Worm (Caenorhabditis elegans) whole organism, L1 larva: ENCODE results near the gene R07B1.6.
A peak's percentile ranks its signal among the peaks of the same experiment; 100 is the strongest.

ENCODE experiments used
- Y116A8C.19 ChIP-seq: sonication (generic microtip); optimal IDR thresholded peaks from 2 replicates; lab custom pipeline; 2016; ENCODE audit warnings: missing compliant biosample characterization, missing genetic modification characterization, borderline replicate concordance
- alr-1 ChIP-seq: fragments of 200-800 bp; sonication (Bioruptor generic); optimal IDR thresholded peaks from 2 replicates; lab custom pipeline; 2018; ENCODE audit warnings: borderline replicate concordance, mild to moderate bottlenecking, missing genetic modification characterization, missing compliant biosample characterization
- blmp-1 ChIP-seq: fragments of 150-350 bp; optimal IDR thresholded peaks from 2 replicates; lab custom pipeline; 2014; ENCODE audit warnings: missing biosample characterization, missing genetic modification characterization
- ceh-8 ChIP-seq: fragments of 200-800 bp; sonication (Bioruptor generic); optimal IDR thresholded peaks from 2 replicates; lab custom pipeline; 2018; ENCODE audit warnings: mild to moderate bottlenecking, missing genetic modification characterization, moderate library complexity, missing compliant biosample characterization
- ces-1 ChIP-seq: fragments of 150-350 bp; optimal IDR thresholded peaks from 2 replicates; lab custom pipeline; 2014; ENCODE audit warnings: missing biosample characterization, missing genetic modification reagents, missing genetic modification characterization
- dpl-1 ChIP-seq, 3 experiments: fragments of 150-350 bp in 2 of 3; sonication (generic microtip) in 1 of 3; optimal IDR thresholded peaks; 2 replicates each; lab custom pipeline; 2014 to 2017; ENCODE audit warnings: missing biosample characterization in 3 of 3, missing genetic modification characterization in 3 of 3, missing genetic modification reagents in 3 of 3
- dsc-1 ChIP-seq: sonication (generic microtip); optimal IDR thresholded peaks from 2 replicates; lab custom pipeline; 2016; ENCODE audit warnings: mild to moderate bottlenecking, missing genetic modification characterization, missing compliant biosample characterization
- efl-1 ChIP-seq, 4 experiments: fragments of 150-350 bp; optimal IDR thresholded peaks in 3 of 4; peaks in 1 of 4; 1 replicate in 1 of 4; 2 replicates in 3 of 4; lab custom pipeline; 2014; ENCODE audit warnings: missing biosample characterization in 2 of 4, missing genetic modification characterization in 2 of 4, missing genetic modification reagents in 2 of 4
- efl-3 ChIP-seq: fragments of 200-800 bp; sonication (Bioruptor generic); optimal IDR thresholded peaks from 2 replicates; lab custom pipeline; 2018; ENCODE audit warnings: mild to moderate bottlenecking, missing genetic modification characterization, missing compliant biosample characterization
- elt-2 ChIP-seq: sonication (generic microtip); optimal IDR thresholded peaks from 2 replicates; lab custom pipeline; 2016; ENCODE audit warnings: missing genetic modification characterization, mild to moderate bottlenecking, inconsistent platforms, missing compliant biosample characterization, missing genetic modification reagents
- elt-3 ChIP-seq, 6 experiments: fragments of 150-350 bp in 1 of 6; sonication (generic microtip); optimal IDR thresholded peaks; 2 replicates each; lab custom pipeline; 2017 to 2018; ENCODE audit warnings: missing biosample characterization in 6 of 6, missing genetic modification characterization in 6 of 6, inconsistent platforms in 1 of 6
- fkh-10 ChIP-seq: sonication (generic microtip); optimal IDR thresholded peaks from 2 replicates; lab custom pipeline; 2017; ENCODE audit warnings: missing biosample characterization, missing genetic modification reagents, missing genetic modification characterization
- hlh-17 ChIP-seq: fragments of 200-800 bp; sonication (Bioruptor generic); optimal IDR thresholded peaks from 2 replicates; lab custom pipeline; 2018; ENCODE audit warnings: missing genetic modification characterization, mild to moderate bottlenecking, missing compliant biosample characterization, moderate library complexity, borderline replicate concordance
- isw-1 ChIP-seq: fragments of 200-800 bp; sonication (Bioruptor generic); IDR thresholded peaks from 2 replicates; pipeline ENCODE4 v1.3.6; 2022; ENCODE audit warnings: missing genetic modification characterization, missing compliant biosample characterization
- lin-13 ChIP-seq: fragments of 150-350 bp; optimal IDR thresholded peaks from 2 replicates; lab custom pipeline; 2014; ENCODE audit warnings: missing biosample characterization, missing genetic modification reagents, missing genetic modification characterization
- lin-14 ChIP-seq: fragments of 200-800 bp; sonication (Bioruptor generic); optimal IDR thresholded peaks from 2 replicates; lab custom pipeline; 2018; ENCODE audit warnings: mild to moderate bottlenecking, missing genetic modification characterization, moderate library complexity, missing compliant biosample characterization
- lsy-2 ChIP-seq, 2 experiments: fragments of 150-350 bp; optimal IDR thresholded peaks; 2 replicates each; lab custom pipeline; 2014; ENCODE audit warnings: missing biosample characterization in 2 of 2, missing genetic modification characterization in 2 of 2
- mab-9 ChIP-seq: fragments of 200-800 bp; sonication (Bioruptor generic); IDR thresholded peaks from 2 replicates; pipeline ENCODE4 v1.3.6; 2022; ENCODE audit warnings: missing genetic modification reagents, missing genetic modification characterization, missing compliant biosample characterization
- mep-1 ChIP-seq: fragments of 150-350 bp; optimal IDR thresholded peaks from 2 replicates; lab custom pipeline; 2014; ENCODE audit warnings: missing biosample characterization, missing genetic modification characterization
- nhr-11 ChIP-seq: fragments of 150-350 bp; optimal IDR thresholded peaks from 2 replicates; lab custom pipeline; 2014; ENCODE audit warnings: missing biosample characterization, missing genetic modification characterization
- nhr-12 ChIP-seq: sonication (generic microtip); optimal IDR thresholded peaks from 2 replicates; lab custom pipeline; 2017; ENCODE audit warnings: missing biosample characterization, missing genetic modification characterization
- nhr-76 ChIP-seq: sonication (generic microtip); optimal IDR thresholded peaks from 2 replicates; lab custom pipeline; 2017; ENCODE audit warnings: missing biosample characterization, missing genetic modification characterization
- nhr-90 ChIP-seq: sonication (generic microtip); optimal IDR thresholded peaks from 2 replicates; lab custom pipeline; 2016; ENCODE audit warnings: mild to moderate bottlenecking, missing genetic modification characterization, missing compliant biosample characterization; ENCODE audit not compliant: poor library complexity
- pag-3 ChIP-seq: sonication (generic microtip); optimal IDR thresholded peaks from 2 replicates; lab custom pipeline; 2017; ENCODE audit warnings: missing genetic modification characterization, mild to moderate bottlenecking, missing compliant biosample characterization, antibody characterized with exemption, borderline replicate concordance; ENCODE audit not compliant: insufficient read depth
- rnt-1 ChIP-seq: sonication (generic microtip); optimal IDR thresholded peaks from 2 replicates; lab custom pipeline; 2016; ENCODE audit warnings: mild to moderate bottlenecking, missing genetic modification characterization, moderate library complexity, missing compliant biosample characterization
- snpc-4 ChIP-seq: fragments of 150-350 bp; optimal IDR thresholded peaks from 2 replicates; lab custom pipeline; 2014; ENCODE audit warnings: missing biosample characterization, missing genetic modification characterization
- sox-4 ChIP-seq: sonication (generic microtip); optimal IDR thresholded peaks from 2 replicates; lab custom pipeline; 2016; ENCODE audit warnings: missing genetic modification characterization, missing compliant biosample characterization
- sup-37 ChIP-seq: fragments of 200-800 bp; sonication (Bioruptor generic); optimal IDR thresholded peaks from 2 replicates; lab custom pipeline; 2018; ENCODE audit warnings: mild to moderate bottlenecking, missing genetic modification characterization, missing compliant biosample characterization
- unc-30 ChIP-seq: sonication (generic microtip); optimal IDR thresholded peaks from 2 replicates; lab custom pipeline; 2017; ENCODE audit warnings: missing biosample characterization, missing genetic modification characterization
- unc-62 ChIP-seq: fragments of 150-350 bp; optimal IDR thresholded peaks from 2 replicates; lab custom pipeline; 2014; ENCODE audit warnings: missing biosample characterization, missing genetic modification reagents, missing genetic modification characterization
- xbp-1 ChIP-seq: sonication (generic microtip); optimal IDR thresholded peaks from 2 replicates; lab custom pipeline; 2016; ENCODE audit warnings: missing genetic modification characterization, missing compliant biosample characterization
- zip-4 ChIP-seq: fragments of 200-800 bp; sonication (Bioruptor generic); optimal IDR thresholded peaks from 2 replicates; lab custom pipeline; 2018; ENCODE audit warnings: mild to moderate bottlenecking, missing genetic modification characterization, moderate library complexity, missing compliant biosample characterization
- ztf-11 ChIP-seq, 2 experiments: sonication (generic microtip); optimal IDR thresholded peaks; 2 replicates each; lab custom pipeline; 2016 to 2017; ENCODE audit warnings: missing genetic modification characterization in 2 of 2, missing biosample characterization in 1 of 2, missing compliant biosample characterization in 1 of 2

Gene R07B1.6

ce11 chrX:9877117-9877516 lies 10.7 kb downstream of the R07B1.6 start, which contains the start of gene R07B1.9:
TSS of gene R07B1.9 (plus strand) at chrX:9877417.
- TF ChIP-seq snpc-4: no peak
- no peak for TF ChIP-seq efl-1 (optimal IDR thresholded peaks at IDR 0.05; lab: Kevin White, UChicago)
- TF ChIP-seq efl-1 (GFP tag; optimal IDR thresholded peaks at IDR 0.05 in 1 of 2; lab: Kevin White, UChicago): peak in 1 of 2 experiments; percentile 11

ce11 chrX:9882112-9882511 lies 15.7 kb downstream of the R07B1.6 start, which contains the start of gene glo-1:
TSS of gene glo-1 (minus strand) at chrX:9882212.
- no peak for TF ChIP-seq sup-37 (GFP tag; lab: Kevin White, UChicago)
- TF ChIP-seq nhr-76: no peak
- TF ChIP-seq isw-1 (GFP tag; lab: Robert Waterston, UW): no peak
- TF ChIP-seq blmp-1 (tag; lab: Kevin White, UChicago): no peak
- no peak for TF ChIP-seq sox-4
- no peak for TF ChIP-seq pag-3 (tag; lab: Kevin White, UChicago)
- TF ChIP-seq alr-1: no peak
- TF ChIP-seq efl-3: no peak
- TF ChIP-seq mab-9 (GFP tag; lab: Robert Waterston, UW): no peak
- no peak for TF ChIP-seq dsc-1 (tag; lab: Kevin White, UChicago)
- TF ChIP-seq ztf-11 (tag; optimal IDR thresholded peaks at IDR 0.05; lab: Kevin White, UChicago): no peak
- TF ChIP-seq rnt-1: no peak
- no peak for TF ChIP-seq lin-13 (GFP tag; lab: Kevin White, UChicago)
- TF ChIP-seq unc-30: no peak
- no peak for TF ChIP-seq nhr-11 (tag; lab: Kevin White, UChicago)
- TF ChIP-seq nhr-12: no peak
- no peak for TF ChIP-seq elt-3 (tag; optimal IDR thresholded peaks at IDR 0.05; lab: Kevin White, UChicago)
- no peak for TF ChIP-seq zip-4

- TF ChIP-seq elt-2 (tag; lab: Kevin White, UChicago): peak; percentile 55
- TF ChIP-seq efl-1 (optimal IDR thresholded peaks at IDR 0.05; lab: Kevin White, UChicago): no peak
- peak in 1 of 2 experiments; percentile 62 for TF ChIP-seq efl-1 (GFP tag; optimal IDR thresholded peaks at IDR 0.05 in 1 of 2; lab: Kevin White, UChicago)
- no peak for TF ChIP-seq unc-62 (GFP tag; lab: Kevin White, UChicago)
- TF ChIP-seq isw-1 (GFP tag; lab: Robert Waterston, UW): no peak
- no peak for TF ChIP-seq Y116A8C.19
These were observed 16.1 kb downstream of the R07B1.6 start for ce11 chrX:9882572-9882971.

ce11 chrX:9883837-9884324 lies 17.4 kb downstream of the R07B1.6 start, which contains the start of gene mrp-4:
TSS of gene mrp-4 (plus strand) at chrX:9884274.
- TF ChIP-seq xbp-1 (no peak), lsy-2 (tag; optimal IDR thresholded peaks at IDR 0.05; lab: Kevin White, UChicago) (no peak), nhr-76 (no peak), ceh-8 (GFP tag; lab: Kevin White, UChicago) (no peak), unc-30 (no peak), nhr-90 (tag; lab: Kevin White, UChicago) (no peak), hlh-17 (no peak), pag-3 (tag; lab: Kevin White, UChicago) (no peak)

- TF ChIP-seq lin-14 (GFP tag; lab: Kevin White, UChicago) (peak; percentile 13), dpl-1 (GFP tag; optimal IDR thresholded peaks at IDR 0.05; lab: Kevin White, UChicago) (no peak), fkh-10 (GFP tag; lab: Kevin White, UChicago) (no peak), mab-9 (GFP tag; lab: Robert Waterston, UW) (no peak), mep-1 (tag; lab: Kevin White, UChicago) (no peak), elt-2 (tag; lab: Kevin White, UChicago) (peak; percentile 13), snpc-4 (no peak), efl-1 (optimal IDR thresholded peaks at IDR 0.05; lab: Kevin White, UChicago) (no peak), efl-1 (GFP tag; optimal IDR thresholded peaks at IDR 0.05 in 1 of 2; lab: Kevin White, UChicago) (no peak), dsc-1 (tag; lab: Kevin White, UChicago) (no peak), ces-1 (GFP tag; lab: Kevin White, UChicago) (no peak), efl-3 (no peak)
These were observed 25.9 kb downstream of the R07B1.6 start, which contains the start of gene F21G4.1 for ce11 chrX:9892323-9892722. TSS of gene F21G4.1 (minus strand) at chrX:9892328.
